Fruit fly (Drosophila melanogaster) whole organism, pupa: ENCODE data around the gene Manf.

Experiments used
- CG4496 ChIP-seq: fragments of 200-800 bp; sonication (Bioruptor generic); IDR thresholded peaks from 3 replicates; pipeline ENCODE4 v1.3.6; 2022; ENCODE audit warnings: missing biosample characterization, missing genetic modification characterization
- CG8159 ChIP-seq: fragments of 200-800 bp; sonication (Bioruptor generic); optimal IDR thresholded peaks from 3 replicates; lab custom pipeline; 2018; ENCODE audit warnings: missing biosample characterization, mild to moderate bottlenecking, missing genetic modification characterization, moderate library complexity
- EcR ChIP-seq: fragments of 200-800 bp; sonication (Bioruptor generic); optimal IDR thresholded peaks from 3 replicates; lab custom pipeline; 2019; ENCODE audit warnings: missing biosample characterization, missing genetic modification characterization, mild to moderate bottlenecking, moderate library complexity, missing genetic modification reagents
- fd96Ca ChIP-seq: fragments of 200-800 bp; sonication (Bioruptor generic); IDR thresholded peaks from 3 replicates; pipeline ENCODE4 v1.3.6; 2022; ENCODE audit warnings: missing biosample characterization, missing genetic modification characterization

DNA sequence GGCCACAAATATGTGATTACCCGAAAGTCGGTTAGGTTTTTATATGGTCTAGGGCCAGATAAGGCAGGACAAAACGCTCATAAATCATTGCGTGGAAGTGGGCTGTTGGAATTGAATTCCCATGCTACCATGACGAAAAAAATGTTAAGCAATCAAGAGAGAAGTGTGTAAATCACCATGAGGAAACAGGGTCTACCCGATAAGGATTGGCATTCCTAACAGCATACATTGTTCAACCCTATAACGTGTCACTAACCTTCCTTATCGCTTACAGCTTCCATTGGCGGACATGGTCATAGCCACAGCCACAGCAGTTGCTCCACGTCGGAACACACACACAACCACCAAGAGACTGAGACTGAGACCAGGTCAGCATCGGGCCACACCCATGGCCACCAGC lies 41.1 kb upstream of the Manf start:
- TF ChIP-seq EcR (GFP tag; lab: Kevin White, UChicago) (peak; percentile 69), CG8159 (tag; lab: Kevin White, UChicago) (no peak), CG4496 (GFP tag; lab: Robert Waterston, UW) (no peak), fd96Ca (GFP tag; lab: Robert Waterston, UW) (no peak)
